Worm (Caenorhabditis elegans): ENCODE results near the gene best-15.

DNA sequence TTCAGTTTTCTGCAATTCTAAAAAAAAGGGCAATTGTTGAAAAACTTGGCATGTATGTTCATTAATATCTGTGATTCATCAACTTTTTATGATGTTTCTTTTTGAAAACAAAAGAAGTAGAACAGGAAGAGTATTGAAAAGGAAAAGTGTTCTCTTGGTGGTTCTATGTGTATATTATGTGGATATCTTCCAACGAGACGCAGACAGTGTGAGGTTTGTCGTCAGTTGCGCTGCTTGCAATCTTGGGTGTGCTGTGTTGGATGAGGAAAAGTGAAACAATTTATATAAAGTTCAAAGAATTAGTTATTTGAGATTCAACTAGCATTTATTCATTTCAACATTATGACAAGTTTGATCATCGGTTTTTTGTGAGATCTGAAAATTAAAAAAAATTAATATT lies 20.4 kb upstream of the best-15 start:
- no peak for TF ChIP-seq snpc-4 (GFP tag; optimal IDR thresholded peaks at IDR 0.05)
- TF ChIP-seq snpc-4 (tag; optimal IDR thresholded peaks at IDR 0.05), result no peak
- TF ChIP-seq madf-8 (GFP tag; conservative IDR thresholded peaks at IDR 0.05), result no peak
- no peak for TF ChIP-seq akir-1 (GFP tag; optimal IDR thresholded peaks at IDR 0.05)
- no peak for TF ChIP-seq chd-7 (tag; optimal IDR thresholded peaks at IDR 0.05)
- TF ChIP-seq pha-4 (tag; optimal IDR thresholded peaks at IDR 0.05), result no peak
- TF ChIP-seq lsl-1 (GFP tag; optimal IDR thresholded peaks at IDR 0.05), result no peak
- TF ChIP-seq lin-54 (GFP tag; optimal IDR thresholded peaks at IDR 0.05), result no peak
- no peak for TF ChIP-seq ceh-58 (GFP tag; IDR thresholded peaks at IDR 0.05)
- no peak for TF ChIP-seq hlh-26 (GFP tag; conservative IDR thresholded peaks at IDR 0.05)
- TF ChIP-seq ccch-3 (GFP tag; optimal IDR thresholded peaks at IDR 0.05), result no peak
- no peak for TF ChIP-seq snpc-1.1 (tag; optimal IDR thresholded peaks at IDR 0.05; ENCODE audit: insufficient read depth)
- TF ChIP-seq aptf-2 (GFP tag; conservative IDR thresholded peaks at IDR 0.05), result no peak
